Worm (Caenorhabditis elegans) whole organism, young adult: ENCODE results near the gene tpra-1.

Source experiments
- B0336.3 ChIP-seq: fragments of 200-800 bp; sonication (Bioruptor generic); IDR thresholded peaks from 2 replicates; pipeline ENCODE4 v1.3.6; 2022; ENCODE audit warnings: missing genetic modification characterization, missing compliant biosample characterization
- C17E4.6 ChIP-seq: fragments of 200-800 bp; sonication (Bioruptor generic); IDR thresholded peaks from 2 replicates; pipeline ENCODE4 v1.3.6; 2022; ENCODE audit warnings: missing genetic modification reagents, missing genetic modification characterization, missing compliant biosample characterization
- D2030.7 ChIP-seq: fragments of 200-800 bp; sonication (Bioruptor generic); IDR thresholded peaks from 2 replicates; pipeline ENCODE4 v1.3.6; 2022; ENCODE audit warnings: missing genetic modification reagents, missing genetic modification characterization, missing compliant biosample characterization
- F37B4.10 ChIP-seq: fragments of 200-800 bp; sonication (Bioruptor generic); IDR thresholded peaks from 2 replicates; pipeline ENCODE4 v1.3.6; 2022; ENCODE audit warnings: missing genetic modification characterization, missing compliant biosample characterization
- F49E8.2 ChIP-seq: sonication (generic microtip); optimal IDR thresholded peaks from 3 replicates; lab custom pipeline; 2017; ENCODE audit warnings: missing genetic modification characterization, mild to moderate bottlenecking, missing compliant biosample characterization, antibody characterized with exemption, moderate library complexity; ENCODE audit not compliant: insufficient read depth
- F52B5.7 ChIP-seq: sonication (generic microtip); optimal IDR thresholded peaks from 2 replicates; lab custom pipeline; 2016; ENCODE audit warnings: mild to moderate bottlenecking, missing genetic modification characterization, missing compliant biosample characterization
- T07F8.4 ChIP-seq: sonication (generic microtip); optimal IDR thresholded peaks from 2 replicates; lab custom pipeline; 2016; ENCODE audit warnings: mild to moderate bottlenecking, missing genetic modification characterization, moderate library complexity, missing compliant biosample characterization
- Y67H2A.10 ChIP-seq: fragments of 200-800 bp; sonication (Bioruptor generic); conservative IDR thresholded peaks from 2 replicates; pipeline ENCODE4 v1.3.6; 2022; ENCODE audit warnings: missing genetic modification reagents, missing genetic modification characterization, missing compliant biosample characterization
- Y95B8A.8 ChIP-seq: fragments of 200-800 bp; sonication (Bioruptor generic); IDR thresholded peaks from 2 replicates; pipeline ENCODE4 v1.3.6; 2022; ENCODE audit warnings: missing genetic modification reagents, missing genetic modification characterization, missing compliant biosample characterization
- aptf-2 ChIP-seq: fragments of 200-800 bp; sonication (Bioruptor generic); conservative IDR thresholded peaks from 2 replicates; pipeline ENCODE4 v1.3.6; 2022; ENCODE audit warnings: missing genetic modification reagents, missing genetic modification characterization, missing compliant biosample characterization
- aptf-3 ChIP-seq: fragments of 200-800 bp; sonication (Bioruptor generic); IDR thresholded peaks from 2 replicates; pipeline ENCODE4 v1.3.6; 2022; ENCODE audit warnings: missing genetic modification characterization, missing compliant biosample characterization
- attf-6 ChIP-seq: fragments of 200-800 bp; sonication (Bioruptor generic); IDR thresholded peaks from 2 replicates; pipeline ENCODE4 v1.3.6; 2022; ENCODE audit warnings: missing genetic modification reagents, missing genetic modification characterization, missing compliant biosample characterization
- ceh-100 ChIP-seq: fragments of 200-800 bp; sonication (Bioruptor generic); IDR thresholded peaks from 2 replicates; pipeline ENCODE4 v1.3.6; 2022; ENCODE audit warnings: missing genetic modification reagents, missing genetic modification characterization, missing compliant biosample characterization
- egrh-3 ChIP-seq: fragments of 200-800 bp; sonication (Bioruptor generic); IDR thresholded peaks from 2 replicates; pipeline ENCODE4 v1.3.6; 2022; ENCODE audit warnings: missing genetic modification reagents, missing genetic modification characterization, missing compliant biosample characterization
- fkh-3 ChIP-seq: sonication (generic microtip); optimal IDR thresholded peaks from 2 replicates; lab custom pipeline; 2016; ENCODE audit warnings: mild to moderate bottlenecking, missing genetic modification characterization, missing compliant biosample characterization
- him-1 ChIP-seq: sonication (generic microtip); optimal IDR thresholded peaks from 2 replicates; lab custom pipeline; 2016; ENCODE audit warnings: missing genotype, missing genetic modification reagents, missing genetic modification characterization, missing compliant biosample characterization
- hlh-26 ChIP-seq: fragments of 200-800 bp; sonication (Bioruptor generic); conservative IDR thresholded peaks from 2 replicates; pipeline ENCODE4 v1.3.6; 2022; ENCODE audit warnings: missing genetic modification reagents, missing genetic modification characterization, missing compliant biosample characterization
- hmg-1.2 ChIP-seq: fragments of 200-800 bp; sonication (Bioruptor generic); IDR thresholded peaks from 2 replicates; pipeline ENCODE4 v1.3.6; 2022; ENCODE audit warnings: missing genetic modification reagents, missing genetic modification characterization, missing compliant biosample characterization
- lin-26 ChIP-seq: fragments of 200-800 bp; sonication (Bioruptor generic); IDR thresholded peaks from 2 replicates; pipeline ENCODE4 v1.3.6; 2022; ENCODE audit warnings: missing genetic modification reagents, missing genetic modification characterization, missing compliant biosample characterization
- lin-54 ChIP-seq: fragments of 200-800 bp; sonication (Bioruptor generic); optimal IDR thresholded peaks from 2 replicates; lab custom pipeline; 2018; ENCODE audit warnings: mild to moderate bottlenecking, missing genetic modification characterization, missing compliant biosample characterization
- lsl-1 ChIP-seq: fragments of 200-800 bp; sonication (Bioruptor generic); optimal IDR thresholded peaks from 2 replicates; lab custom pipeline; 2018; ENCODE audit warnings: mild to moderate bottlenecking, missing genetic modification characterization, moderate library complexity, missing compliant biosample characterization
- madf-6 ChIP-seq: fragments of 200-800 bp; sonication (Bioruptor generic); IDR thresholded peaks from 2 replicates; pipeline ENCODE4 v1.3.6; 2022; ENCODE audit warnings: missing genetic modification reagents, missing genetic modification characterization, missing compliant biosample characterization
- mel-28 ChIP-seq: sonication (generic microtip); optimal IDR thresholded peaks from 2 replicates; lab custom pipeline; 2016; ENCODE audit warnings: borderline replicate concordance, mild to moderate bottlenecking, missing genetic modification characterization, missing compliant biosample characterization
- nhr-27 ChIP-seq: fragments of 200-800 bp; sonication (Bioruptor generic); optimal IDR thresholded peaks from 2 replicates; lab custom pipeline; 2018; ENCODE audit warnings: mild to moderate bottlenecking, missing genetic modification characterization, moderate library complexity, missing compliant biosample characterization
- pbrm-1 ChIP-seq: fragments of 200-800 bp; sonication (Bioruptor generic); IDR thresholded peaks from 2 replicates; pipeline ENCODE4 v1.3.6; 2022; ENCODE audit warnings: missing genetic modification reagents, missing genetic modification characterization, missing compliant biosample characterization
- pha-4 ChIP-seq: fragments of 150-350 bp; sonication (generic microtip); optimal IDR thresholded peaks from 2 replicates; lab custom pipeline; 2014; ENCODE audit warnings: missing biosample characterization, missing genetic modification reagents, missing genetic modification characterization
- rcor-1 ChIP-seq: fragments of 200-800 bp; sonication (Bioruptor generic); IDR thresholded peaks from 2 replicates; pipeline ENCODE4 v1.3.6; 2022; ENCODE audit warnings: missing genetic modification reagents, missing genetic modification characterization, missing compliant biosample characterization
- rpc-1 ChIP-seq, 2 experiments: fragments of 150-350 bp in 1 of 2; sonication (generic microtip) in 1 of 2; optimal IDR thresholded peaks; 2 replicates each; lab custom pipeline; 2014 to 2018; ENCODE audit warnings: missing biosample characterization in 1 of 2, missing genetic modification characterization in 1 of 2, missing genetic modification reagents in 1 of 2, missing genotype in 1 of 2
- snpc-1.1 ChIP-seq: sonication (generic microtip); optimal IDR thresholded peaks from 2 replicates; lab custom pipeline; 2017; ENCODE audit warnings: missing genetic modification characterization, mild to moderate bottlenecking, missing compliant biosample characterization, antibody characterized with exemption, moderate library complexity, missing genotype, missing genetic modification reagents; ENCODE audit not compliant: insufficient read depth
- snpc-1.3 ChIP-seq: sonication (generic microtip); optimal IDR thresholded peaks from 2 replicates; lab custom pipeline; 2017; ENCODE audit warnings: missing genetic modification characterization, mild to moderate bottlenecking, missing compliant biosample characterization, antibody characterized with exemption, moderate library complexity, missing genotype, missing genetic modification reagents; ENCODE audit not compliant: insufficient read depth
- snpc-3.4 ChIP-seq: sonication (generic microtip); optimal IDR thresholded peaks from 2 replicates; lab custom pipeline; 2017; ENCODE audit warnings: missing genetic modification characterization, mild to moderate bottlenecking, missing compliant biosample characterization, antibody characterized with exemption, moderate library complexity, missing genotype, missing genetic modification reagents
- snpc-4 ChIP-seq, 5 experiments: fragments of 150-350 bp in 1 of 5; sonication (generic microtip) in 4 of 5; optimal IDR thresholded peaks; 2 replicates each; lab custom pipeline; 2014 to 2018; ENCODE audit warnings: missing genetic modification characterization in 5 of 5, missing biosample characterization in 3 of 5, antibody characterized with exemption in 2 of 5, mild to moderate bottlenecking in 2 of 5, missing compliant biosample characterization in 2 of 5, missing genotype in 2 of 5, moderate library complexity in 2 of 5, missing genetic modification reagents in 1 of 5
- sptf-2 ChIP-seq: fragments of 200-800 bp; sonication (Bioruptor generic); optimal IDR thresholded peaks from 2 replicates; lab custom pipeline; 2018; ENCODE audit warnings: mild to moderate bottlenecking, missing genetic modification characterization, missing compliant biosample characterization
- tbp1 ChIP-seq: fragments of 200-800 bp; sonication (Bioruptor generic); optimal IDR thresholded peaks from 2 replicates; lab custom pipeline; 2018; ENCODE audit warnings: mild to moderate bottlenecking, missing genetic modification characterization, missing compliant biosample characterization
- unc-62 ChIP-seq: fragments of 150-350 bp; optimal IDR thresholded peaks from 2 replicates; lab custom pipeline; 2014; ENCODE audit warnings: missing biosample characterization, missing genetic modification reagents, missing genetic modification characterization
- zfh-2 ChIP-seq: fragments of 200-800 bp; sonication (Bioruptor generic); conservative IDR thresholded peaks from 2 replicates; pipeline ENCODE4 v1.3.6; 2022; ENCODE audit warnings: missing genetic modification reagents, missing genetic modification characterization, missing compliant biosample characterization
- ztf-22 ChIP-seq: fragments of 200-800 bp; sonication (Bioruptor generic); optimal IDR thresholded peaks from 2 replicates; lab custom pipeline; 2018; ENCODE audit warnings: mild to moderate bottlenecking, missing genetic modification characterization, moderate library complexity, missing compliant biosample characterization
- ztf-3 ChIP-seq: fragments of 200-800 bp; sonication (Bioruptor generic); optimal IDR thresholded peaks from 2 replicates; lab custom pipeline; 2018; ENCODE audit warnings: mild to moderate bottlenecking, missing genetic modification characterization, missing compliant biosample characterization

Gene tpra-1

ce11 chrIV:9000664-9001063, 44.4 kb downstream of the tpra-1 start (continued):
- TF ChIP-seq aptf-2 (GFP tag; lab: Robert Waterston, UW) (no peak), sptf-2 (GFP tag; lab: Kevin White, UChicago) (no peak)

DNA sequence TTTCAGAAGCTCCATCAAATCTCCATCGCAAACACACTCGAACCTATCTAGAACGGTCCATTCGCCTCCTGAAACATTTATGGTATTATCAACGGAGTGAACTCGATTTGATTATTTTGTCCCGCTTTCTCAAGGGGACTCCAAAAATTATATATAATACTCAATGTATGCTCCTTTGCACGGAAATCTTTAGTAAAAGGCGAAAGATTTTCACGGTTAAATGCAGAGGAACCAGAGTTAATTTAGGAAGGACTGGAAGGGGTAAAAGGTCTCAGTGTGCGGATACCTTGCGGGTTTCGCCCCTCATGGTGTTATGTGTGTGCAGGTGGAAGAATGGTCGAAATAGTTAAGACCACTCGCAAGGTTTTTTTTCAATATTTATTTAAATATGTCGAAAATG, 44.9 kb downstream of the tpra-1 start:
- peak; percentile 56; the same call in 1 of the 2 replicates for TF ChIP-seq lin-26 (GFP tag; lab: Robert Waterston, UW)
- TF ChIP-seq hlh-26: no peak
- peak; percentile 81 for TF ChIP-seq snpc-3.4 (tag; lab: Kevin White, UChicago)
- TF ChIP-seq ztf-22 (GFP tag; lab: Kevin White, UChicago): no peak
- no peak for TF ChIP-seq egrh-3 (GFP tag; lab: Robert Waterston, UW)
- TF ChIP-seq nhr-27 (tag; lab: Kevin White, UChicago): no peak
- TF ChIP-seq pha-4: no peak
- TF ChIP-seq snpc-1.3: peak; percentile 73
- no peak for TF ChIP-seq T07F8.4 (tag; lab: Kevin White, UChicago)
- TF ChIP-seq zfh-2 (GFP tag; lab: Robert Waterston, UW): no peak
- TF ChIP-seq snpc-4 (GFP tag; optimal IDR thresholded peaks at IDR 0.05; lab: Kevin White, UChicago): peak; percentile 92
- peak; percentile 84 to 95 (median 94) for TF ChIP-seq snpc-4 (tag; optimal IDR thresholded peaks at IDR 0.05; lab: Kevin White, UChicago)
- TF ChIP-seq fkh-3 (tag; lab: Kevin White, UChicago): no peak
- peak; percentile 90 for TF ChIP-seq attf-6 (GFP tag; lab: Robert Waterston, UW)
- no peak for TF ChIP-seq F52B5.7 (tag; lab: Kevin White, UChicago)
- TF ChIP-seq B0336.3 (GFP tag; lab: Robert Waterston, UW): no peak
- no peak for TF ChIP-seq lin-54
- no peak for TF ChIP-seq Y67H2A.10
- TF ChIP-seq mel-28 (tag; lab: Kevin White, UChicago): no peak
- no peak for TF ChIP-seq rcor-1
- no peak for TF ChIP-seq ztf-3 (GFP tag; lab: Kevin White, UChicago)
- TF ChIP-seq snpc-1.1 (tag; lab: Kevin White, UChicago): peak; percentile 93
- TF ChIP-seq lsl-1 (GFP tag; lab: Kevin White, UChicago): peak; percentile 20
- TF ChIP-seq madf-6 (GFP tag; lab: Robert Waterston, UW): no peak
- TF ChIP-seq tbp1 (GFP tag; lab: Kevin White, UChicago): peak; percentile 74
- peak; percentile 26 for TF ChIP-seq F49E8.2 (tag; lab: Kevin White, UChicago)
- TF ChIP-seq C17E4.6 (GFP tag; lab: Robert Waterston, UW): no peak
- TF ChIP-seq him-1 (tag; lab: Kevin White, UChicago): peak; percentile 69
- peak; percentile 89 for TF ChIP-seq hmg-1.2 (GFP tag; lab: Robert Waterston, UW)
- TF ChIP-seq F37B4.10 (GFP tag; lab: Robert Waterston, UW): no peak
- TF ChIP-seq aptf-3: no peak
- TF ChIP-seq ceh-100: no peak
- TF ChIP-seq D2030.7 (GFP tag; lab: Robert Waterston, UW): peak; percentile 69; the same call in 1 of the 2 replicates
- TF ChIP-seq Y95B8A.8 (GFP tag; lab: Robert Waterston, UW): no peak
- TF ChIP-seq pbrm-1 (GFP tag; lab: Robert Waterston, UW): peak; percentile 57; the same call in 1 of the 2 replicates
- TF ChIP-seq unc-62 (GFP tag; lab: Kevin White, UChicago): no peak
- TF ChIP-seq rpc-1 (optimal IDR thresholded peaks at IDR 0.05; lab: Kevin White, UChicago): no peak
- TF ChIP-seq rpc-1 (tag; optimal IDR thresholded peaks at IDR 0.05; lab: Kevin White, UChicago): no peak
